Worm (Caenorhabditis elegans): ENCODE measurements around the gene F54D10.4.

Gene F54D10.4

DNA sequence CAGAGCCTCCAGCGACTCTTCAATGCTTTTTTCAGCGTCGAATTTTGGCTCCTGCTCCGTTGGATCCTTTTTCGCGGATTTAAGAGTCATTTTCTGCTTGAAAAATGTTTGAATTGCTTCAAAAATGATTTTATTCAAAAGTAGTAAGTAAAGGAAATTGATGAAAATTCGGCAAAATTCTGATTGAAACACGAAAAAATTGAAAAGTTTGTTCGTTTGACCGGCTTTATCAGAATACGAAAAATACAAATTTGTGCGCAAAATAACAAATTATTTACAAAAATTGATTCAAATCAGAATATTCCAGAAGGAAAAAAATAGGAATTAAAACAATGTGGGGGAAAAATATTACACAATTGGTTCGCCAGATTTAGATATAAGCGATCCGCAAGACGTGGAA is at the start of gene F54D10.4:
TSS of gene F54D10.4 (minus strand) at position 101 of the 400 bp plus-strand sequence.
- TF ChIP-seq nhr-11 (tag; optimal IDR thresholded peaks at IDR 0.05) (no peak), nhr-237 (tag; optimal IDR thresholded peaks at IDR 0.05) (no peak), skn-1 (tag; optimal IDR thresholded peaks at IDR 0.05) (no peak), nhr-77 (tag; optimal IDR thresholded peaks at IDR 0.05) (no peak), aly-2 (tag; optimal IDR thresholded peaks at IDR 0.05) (no peak), unc-62 (GFP tag; optimal IDR thresholded peaks at IDR 0.05) (no peak)

DNA sequence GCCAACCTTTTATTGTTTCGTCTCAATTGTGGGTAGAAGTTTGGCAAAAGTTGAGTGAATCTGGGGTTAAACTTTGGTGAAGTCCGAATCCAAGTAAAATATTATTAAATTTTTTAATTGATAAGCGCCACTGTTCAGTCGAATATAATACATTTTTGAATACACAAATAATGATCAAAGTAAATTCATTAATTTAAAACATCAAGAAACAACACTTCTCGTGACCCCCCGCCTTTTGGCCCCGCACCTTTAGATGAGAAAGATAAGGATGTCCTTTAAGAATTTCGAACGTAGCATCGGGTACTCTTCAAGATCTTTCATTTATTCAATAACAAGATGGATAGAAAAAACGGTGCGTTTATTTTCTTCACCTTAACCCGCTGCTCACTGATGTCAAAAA is 45.8 kb upstream of the F54D10.4 start, which contains the start of gene nhr-257:
TSS of gene nhr-257 (plus strand) at position 301 of the 400 bp plus-strand sequence.
- TF ChIP-seq egl-27 (tag; optimal IDR thresholded peaks at IDR 0.05) = no peak
- no peak for TF ChIP-seq peb-1 (tag; optimal IDR thresholded peaks at IDR 0.05)
- TF ChIP-seq ztf-1 (GFP tag; conservative IDR thresholded peaks at IDR 0.05) = no peak
- no peak for TF ChIP-seq skn-1 (tag; optimal IDR thresholded peaks at IDR 0.05)
- no peak for TF ChIP-seq gmeb-1 (tag; optimal IDR thresholded peaks at IDR 0.05)
- TF ChIP-seq R02D3.7 (tag; optimal IDR thresholded peaks at IDR 0.05) = no peak
- TF ChIP-seq nhr-129 (tag; optimal IDR thresholded peaks at IDR 0.05) = no peak
- TF ChIP-seq unc-55 (GFP tag; optimal IDR thresholded peaks at IDR 0.05) = no peak
- TF ChIP-seq nhr-6 (tag; optimal IDR thresholded peaks at IDR 0.05) = no peak
- no peak for TF ChIP-seq mbf-1 (tag; optimal IDR thresholded peaks at IDR 0.05)
- TF ChIP-seq ZK546.5 (tag; optimal IDR thresholded peaks at IDR 0.05) = no peak
- TF ChIP-seq lin-11 (tag; optimal IDR thresholded peaks at IDR 0.05) = no peak
- no peak for TF ChIP-seq nhr-25 (tag; optimal IDR thresholded peaks at IDR 0.05)

DNA sequence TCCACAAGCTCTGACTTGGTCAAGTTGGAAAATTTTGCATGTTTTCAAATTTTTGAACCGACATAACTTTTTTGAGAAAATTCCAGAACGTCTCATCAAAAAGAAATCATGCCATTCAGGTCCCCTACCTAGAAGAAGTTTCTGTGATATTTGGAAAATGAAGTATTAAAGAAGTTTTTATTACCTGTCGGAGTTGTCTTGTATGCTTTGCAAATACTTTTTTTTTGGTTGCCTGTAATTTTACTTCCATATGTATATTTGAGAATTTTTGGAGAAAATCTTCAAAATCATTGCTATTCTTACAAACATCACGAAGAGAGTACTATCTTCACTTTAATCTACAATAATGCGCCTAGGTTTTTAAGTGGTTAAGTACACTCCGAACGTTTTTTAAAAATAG is 43.8 kb upstream of the F54D10.4 start, which contains the start of gene nhr-72:
TSS of gene nhr-72 (minus strand) at position 101 of the 400 bp plus-strand sequence.
- TF ChIP-seq nhr-77 (tag; optimal IDR thresholded peaks at IDR 0.05) = no peak
- TF ChIP-seq sma-9 (GFP tag; optimal IDR thresholded peaks at IDR 0.05) = no peak
- no peak for TF ChIP-seq sma-9 (tag; optimal IDR thresholded peaks at IDR 0.05)
- no peak for TF ChIP-seq mbf-1 (tag; optimal IDR thresholded peaks at IDR 0.05)
- no peak for TF ChIP-seq peb-1 (tag; optimal IDR thresholded peaks at IDR 0.05)
- no peak for TF ChIP-seq elt-1 (tag; optimal IDR thresholded peaks at IDR 0.05)
- no peak for TF ChIP-seq ZK546.5 (tag; optimal IDR thresholded peaks at IDR 0.05)
- TF ChIP-seq R02D3.7 (tag; optimal IDR thresholded peaks at IDR 0.05) = no peak
- TF ChIP-seq snpc-4 (tag; optimal IDR thresholded peaks at IDR 0.05) = no peak
- TF ChIP-seq zag-1 (tag; optimal IDR thresholded peaks at IDR 0.05) = no peak
- TF ChIP-seq fos-1 (tag; optimal IDR thresholded peaks at IDR 0.05) = no peak
- no peak for TF ChIP-seq elt-3 (tag; optimal IDR thresholded peaks at IDR 0.05)
- TF ChIP-seq Y55F3AM.14 (GFP tag; optimal IDR thresholded peaks at IDR 0.05) = no peak
- TF ChIP-seq skn-1 (tag; optimal IDR thresholded peaks at IDR 0.05) = no peak
- no peak for TF ChIP-seq unc-62 (GFP tag; optimal IDR thresholded peaks at IDR 0.05)
- no peak for TF ChIP-seq nhr-25 (tag; optimal IDR thresholded peaks at IDR 0.05)
- TF ChIP-seq mdl-1 (tag; optimal IDR thresholded peaks at IDR 0.05) = no peak
- no peak for TF ChIP-seq unc-39 (tag; optimal IDR thresholded peaks at IDR 0.05)
- TF ChIP-seq gmeb-1 (tag; optimal IDR thresholded peaks at IDR 0.05) = no peak
- TF ChIP-seq egl-27 (tag; optimal IDR thresholded peaks at IDR 0.05) = no peak

- no peak for TF ChIP-seq elt-1 (tag; optimal IDR thresholded peaks at IDR 0.05)
- no peak for TF ChIP-seq zag-1 (tag; optimal IDR thresholded peaks at IDR 0.05)
- TF ChIP-seq unc-55 (GFP tag; optimal IDR thresholded peaks at IDR 0.05) = no peak
- TF ChIP-seq skn-1 (tag; optimal IDR thresholded peaks at IDR 0.05) = no peak
- no peak for TF ChIP-seq nhr-237 (tag; optimal IDR thresholded peaks at IDR 0.05)
- TF ChIP-seq ceh-16 (tag; optimal IDR thresholded peaks at IDR 0.05) = no peak
- no peak for TF ChIP-seq ceh-82 (tag; optimal IDR thresholded peaks at IDR 0.05)
- TF ChIP-seq sem-4 (tag; optimal IDR thresholded peaks at IDR 0.05) = no peak
- no peak for TF ChIP-seq ztf-1 (GFP tag; conservative IDR thresholded peaks at IDR 0.05)
Observed at ce11 chrII:3846028-3846427, 39.2 kb upstream of the F54D10.4 start, which contains the start of gene C17A2.2. TSS of gene C17A2.2 (plus strand) at chrII:3846328.

DNA sequence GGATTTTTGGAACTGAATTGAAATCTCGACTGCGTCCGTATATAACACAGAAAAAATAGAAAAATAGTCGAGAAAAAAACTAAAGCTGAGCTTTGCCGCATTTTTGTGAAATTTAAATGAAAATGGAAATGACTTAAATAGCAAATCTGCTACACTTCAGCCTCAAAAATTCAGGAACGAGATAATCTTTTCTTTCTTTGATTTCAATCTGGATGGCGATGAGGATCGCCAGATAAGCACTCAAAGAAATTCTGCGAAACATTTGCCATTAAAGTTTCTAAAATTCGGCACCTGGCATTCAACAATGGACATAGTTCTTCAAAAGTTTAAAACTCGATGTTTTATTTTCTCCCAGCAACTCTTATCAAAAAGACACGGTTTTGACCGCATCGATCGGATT is 36.4 kb upstream of the F54D10.4 start, which contains the start of the genes C17A2.7 and C17A2.3:
TSS of gene C17A2.7 (minus strand) at position 101 of the 400 bp plus-strand sequence.
TSS of gene C17A2.3 (plus strand) at position 305 of the 400 bp plus-strand sequence.
- no peak for TF ChIP-seq nhr-25 (tag; optimal IDR thresholded peaks at IDR 0.05)
- TF ChIP-seq ceh-82 (tag; optimal IDR thresholded peaks at IDR 0.05) = no peak
- no peak for TF ChIP-seq nhr-21 (tag; optimal IDR thresholded peaks at IDR 0.05)
- no peak for TF ChIP-seq ztf-11 (tag; optimal IDR thresholded peaks at IDR 0.05)
- TF ChIP-seq egl-27 (tag; optimal IDR thresholded peaks at IDR 0.05) = no peak
- no peak for TF ChIP-seq lin-11 (tag; optimal IDR thresholded peaks at IDR 0.05)
- no peak for TF ChIP-seq crh-2 (tag; optimal IDR thresholded peaks at IDR 0.05)
- no peak for TF ChIP-seq unc-62 (GFP tag; optimal IDR thresholded peaks at IDR 0.05)
- no peak for TF ChIP-seq nhr-77 (tag; optimal IDR thresholded peaks at IDR 0.05)
